Fruit fly (Drosophila melanogaster) whole organism, embryonic: ENCODE results near the gene Pcyt1.
A peak's percentile ranks its signal among the peaks of the same experiment; 100 is the strongest.

ENCODE experiments used
- ATbp ChIP-seq: fragments of 200-800 bp; sonication (Bioruptor generic); optimal IDR thresholded peaks from 2 replicates; lab custom pipeline; 2017; ENCODE audit warnings: missing biosample characterization, mild to moderate bottlenecking, missing genetic modification characterization, missing genetic modification reagents
- Adf1 ChIP-seq: fragments of 200-800 bp; sonication (Bioruptor generic); IDR thresholded peaks from 2 replicates; pipeline ENCODE4 v1.3.6; 2022; ENCODE audit warnings: missing biosample characterization, missing genetic modification characterization
- CG10147 ChIP-seq: fragments of 200-800 bp; sonication (Bioruptor generic); optimal IDR thresholded peaks from 2 replicates; lab custom pipeline; 2019; ENCODE audit warnings: missing biosample characterization, mild to moderate bottlenecking, missing genetic modification characterization, moderate library complexity
- CG1024 ChIP-seq: fragments of 200-800 bp; sonication (Bioruptor generic); IDR thresholded peaks from 2 replicates; pipeline ENCODE4 v1.3.6; 2022; ENCODE audit warnings: missing biosample characterization, missing genetic modification characterization
- CG10565 ChIP-seq: fragments of 200-800 bp; sonication (Bioruptor generic); optimal IDR thresholded peaks from 3 replicates; lab custom pipeline; 2016; ENCODE audit warnings: missing biosample characterization, mild to moderate bottlenecking, missing genetic modification characterization
- CG13624 ChIP-seq: fragments of 200-800 bp; sonication (Bioruptor generic); optimal IDR thresholded peaks from 2 replicates; lab custom pipeline; 2016; ENCODE audit warnings: missing biosample characterization, missing genetic modification characterization
- CG14667 ChIP-seq: fragments of 200-800 bp; sonication (Bioruptor generic); IDR thresholded peaks from 2 replicates; pipeline ENCODE4 v1.3.6; 2022; ENCODE audit warnings: missing biosample characterization, missing genetic modification characterization
- CG15601 ChIP-seq: fragments of 200-800 bp; sonication (Bioruptor generic); optimal IDR thresholded peaks from 3 replicates; lab custom pipeline; 2019; ENCODE audit warnings: missing biosample characterization, mild to moderate bottlenecking, missing genetic modification characterization, moderate library complexity
- CG16863 ChIP-seq: fragments of 200-800 bp; sonication (Bioruptor generic); optimal IDR thresholded peaks from 3 replicates; lab custom pipeline; 2016; ENCODE audit warnings: missing biosample characterization, missing genetic modification characterization
- CG2120 ChIP-seq: fragments of 200-800 bp; sonication (Bioruptor generic); optimal IDR thresholded peaks from 3 replicates; lab custom pipeline; 2016; ENCODE audit warnings: missing biosample characterization, missing genetic modification characterization
- CG2678 ChIP-seq: fragments of 200-800 bp; sonication (Bioruptor generic); optimal IDR thresholded peaks from 3 replicates; lab custom pipeline; 2019; ENCODE audit warnings: missing biosample characterization, mild to moderate bottlenecking, missing genetic modification characterization, moderate library complexity
- CG31441 ChIP-seq: fragments of 200-800 bp; sonication (Bioruptor generic); IDR thresholded peaks from 2 replicates; pipeline ENCODE4 v1.3.6; 2022; ENCODE audit warnings: missing biosample characterization, missing genetic modification characterization
- CG32772 ChIP-seq: fragments of 200-800 bp; sonication (Bioruptor generic); IDR thresholded peaks from 2 replicates; pipeline ENCODE4 v1.3.6; 2022; ENCODE audit warnings: missing biosample characterization, missing genetic modification characterization
- CG3407 ChIP-seq: fragments of 200-800 bp; sonication (Bioruptor generic); optimal IDR thresholded peaks from 2 replicates; lab custom pipeline; 2018; ENCODE audit warnings: missing biosample characterization, mild to moderate bottlenecking, missing genetic modification characterization
- CG3847 ChIP-seq: fragments of 200-800 bp; sonication (Bioruptor generic); IDR thresholded peaks from 2 replicates; pipeline ENCODE4 v1.3.6; 2022; ENCODE audit warnings: missing biosample characterization, missing genetic modification characterization
- CG4282 ChIP-seq: fragments of 200-800 bp; sonication (Bioruptor generic); optimal IDR thresholded peaks from 2 replicates; lab custom pipeline; 2016; ENCODE audit warnings: missing biosample characterization, missing genetic modification characterization
- CG4360 ChIP-seq: fragments of 200-800 bp; sonication (Bioruptor generic); IDR thresholded peaks from 2 replicates; pipeline ENCODE4 v1.3.6; 2022; ENCODE audit warnings: missing biosample characterization, missing genetic modification characterization
- CG6765 ChIP-seq: fragments of 200-800 bp; sonication (Bioruptor generic); optimal IDR thresholded peaks from 3 replicates; lab custom pipeline; 2017; ENCODE audit warnings: missing biosample characterization, mild to moderate bottlenecking, missing genetic modification characterization
- CG6791 ChIP-seq: fragments of 200-800 bp; sonication (Bioruptor generic); IDR thresholded peaks from 3 replicates; pipeline ENCODE4 v1.3.6; 2022; ENCODE audit warnings: missing biosample characterization, missing genetic modification characterization; ENCODE audit not compliant: partially characterized antibody
- CG9215 ChIP-seq: fragments of 200-800 bp; sonication (Bioruptor generic); IDR thresholded peaks from 2 replicates; pipeline ENCODE4 v1.3.6; 2022; ENCODE audit warnings: missing biosample characterization, missing genetic modification characterization
- CHES-1-like ChIP-seq: fragments of 200-800 bp; sonication (Bioruptor generic); optimal IDR thresholded peaks from 2 replicates; lab custom pipeline; 2016; ENCODE audit warnings: missing biosample characterization, missing genetic modification characterization
- CrebB ChIP-seq: fragments of 200-800 bp; sonication (Bioruptor generic); optimal IDR thresholded peaks from 3 replicates; lab custom pipeline; 2018; ENCODE audit warnings: missing biosample characterization, mild to moderate bottlenecking, missing genetic modification characterization
- Doc3 ChIP-seq: fragments of 200-800 bp; sonication (Bioruptor generic); IDR thresholded peaks from 3 replicates; pipeline ENCODE4 v1.3.6; 2022; ENCODE audit warnings: missing biosample characterization, missing genetic modification characterization; ENCODE audit not compliant: partially characterized antibody
- Ets65A ChIP-seq: fragments of 200-800 bp; sonication (Bioruptor generic); peaks from one replicate; lab custom pipeline; 2016; ENCODE audit warnings: missing biosample characterization, missing genetic modification characterization
- HHEX ChIP-seq: fragments of 200-800 bp; sonication (Bioruptor generic); optimal IDR thresholded peaks from 3 replicates; lab custom pipeline; 2017; ENCODE audit warnings: missing biosample characterization, mild to moderate bottlenecking, missing genetic modification characterization, missing genetic modification reagents
- HLH3B ChIP-seq: fragments of 200-800 bp; sonication (Bioruptor generic); IDR thresholded peaks from 2 replicates; pipeline ENCODE4 v1.3.6; 2022; ENCODE audit warnings: missing biosample characterization, missing genetic modification characterization
- Hr78 ChIP-seq, 2 experiments: fragments of 200-800 bp in 1 of 2; fragments of >200 bp in 1 of 2; sonication (Bioruptor generic) in 1 of 2; optimal IDR thresholded peaks; 2 replicates each; lab custom pipeline; 2017 to 2019; ENCODE audit warnings: missing biosample characterization in 2 of 2, missing genetic modification characterization in 2 of 2, mild to moderate bottlenecking in 1 of 2, moderate library complexity in 1 of 2
- MBD-R2 ChIP-seq: fragments of 200-800 bp; sonication (Bioruptor generic); IDR thresholded peaks from 2 replicates; pipeline ENCODE4 v1.3.6; 2022; ENCODE audit warnings: missing biosample characterization, missing genetic modification characterization
- MESR4 ChIP-seq: fragments of 200-800 bp; sonication (Bioruptor generic); optimal IDR thresholded peaks from 2 replicates; lab custom pipeline; 2018; ENCODE audit warnings: missing biosample characterization, mild to moderate bottlenecking, missing genetic modification characterization, moderate library complexity
- NK7.1 ChIP-seq: fragments of 200-800 bp; sonication (Bioruptor generic); optimal IDR thresholded peaks from 3 replicates; lab custom pipeline; 2016; ENCODE audit warnings: missing biosample characterization, missing genetic modification characterization
- Neu2 ChIP-seq: fragments of 200-800 bp; sonication (Bioruptor generic); optimal IDR thresholded peaks from 3 replicates; lab custom pipeline; 2016; ENCODE audit warnings: missing biosample characterization, missing genetic modification characterization, borderline replicate concordance
- Sin3A ChIP-seq: fragments of >200 bp; optimal IDR thresholded peaks from 2 replicates; lab custom pipeline; 2018
- Usf ChIP-seq: fragments of 200-800 bp; sonication (Bioruptor generic); optimal IDR thresholded peaks from 2 replicates; lab custom pipeline; 2017; ENCODE audit warnings: missing genotype, missing biosample characterization, missing genetic modification characterization
- YL-1 ChIP-seq: fragments of 200-800 bp; sonication (Bioruptor generic); optimal IDR thresholded peaks from 3 replicates; lab custom pipeline; 2017; ENCODE audit warnings: missing biosample characterization, mild to moderate bottlenecking, missing genetic modification characterization
- ab ChIP-seq: fragments of 200-800 bp; sonication (Bioruptor generic); optimal IDR thresholded peaks from 2 replicates; lab custom pipeline; 2016; ENCODE audit warnings: missing biosample characterization, missing genetic modification characterization
- az2 ChIP-seq: fragments of 200-800 bp; sonication (Bioruptor generic); optimal IDR thresholded peaks from 3 replicates; lab custom pipeline; 2016; ENCODE audit warnings: missing biosample characterization, missing genetic modification characterization
- bsh ChIP-seq, 2 experiments: fragments of 200-800 bp; sonication (Bioruptor generic); optimal IDR thresholded peaks; 2 replicates each; lab custom pipeline; 2017 to 2018; ENCODE audit warnings: mild to moderate bottlenecking in 2 of 2, missing biosample characterization in 2 of 2, missing genetic modification characterization in 2 of 2, moderate library complexity in 1 of 2
- caup ChIP-seq: fragments of 200-800 bp; sonication (Bioruptor generic); optimal IDR thresholded peaks from 3 replicates; lab custom pipeline; 2017; ENCODE audit warnings: missing biosample characterization, mild to moderate bottlenecking, missing genetic modification characterization, moderate library complexity; ENCODE audit not compliant: severe bottlenecking
- eyg ChIP-seq: fragments of 200-800 bp; sonication (Bioruptor generic); optimal IDR thresholded peaks from 3 replicates; lab custom pipeline; 2016; ENCODE audit warnings: missing biosample characterization, missing genetic modification characterization
- ken ChIP-seq: fragments of 200-800 bp; sonication (Bioruptor generic); IDR thresholded peaks from 3 replicates; pipeline ENCODE4 v1.3.6; 2022; ENCODE audit warnings: missing biosample characterization, missing genetic modification characterization
- lbe ChIP-seq: fragments of 200-800 bp; sonication (Bioruptor generic); optimal IDR thresholded peaks from 2 replicates; lab custom pipeline; 2016; ENCODE audit warnings: missing biosample characterization, mild to moderate bottlenecking, missing genetic modification characterization
- mirr ChIP-seq: fragments of 200-800 bp; sonication (Bioruptor generic); optimal IDR thresholded peaks from 3 replicates; lab custom pipeline; 2018; ENCODE audit warnings: missing biosample characterization, mild to moderate bottlenecking, missing genetic modification characterization
- nerfin-1 ChIP-seq: fragments of 200-800 bp; sonication (Bioruptor generic); optimal IDR thresholded peaks from 3 replicates; lab custom pipeline; 2019; ENCODE audit warnings: missing biosample characterization, mild to moderate bottlenecking, missing genetic modification characterization, moderate library complexity
- nerfin-2 ChIP-seq: fragments of 200-800 bp; sonication (Bioruptor generic); IDR thresholded peaks from 2 replicates; pipeline ENCODE4 v1.3.6; 2022; ENCODE audit warnings: missing biosample characterization, missing genetic modification characterization; ENCODE audit not compliant: partially characterized antibody
- onecut ChIP-seq: fragments of 200-800 bp; sonication (Bioruptor generic); IDR thresholded peaks from 2 replicates; pipeline ENCODE4 v1.3.6; 2022; ENCODE audit warnings: missing biosample characterization, missing genetic modification characterization
- psq ChIP-seq: fragments of 200-800 bp; sonication (Bioruptor generic); optimal IDR thresholded peaks from 2 replicates; lab custom pipeline; 2017; ENCODE audit warnings: missing biosample characterization, missing genetic modification characterization
- pzg ChIP-seq: fragments of 200-800 bp; sonication (Bioruptor generic); optimal IDR thresholded peaks from 3 replicates; lab custom pipeline; 2018; ENCODE audit warnings: missing biosample characterization, mild to moderate bottlenecking, missing genetic modification characterization, moderate library complexity
- slp2 ChIP-seq: fragments of 200-800 bp; sonication (Bioruptor generic); optimal IDR thresholded peaks from 2 replicates; lab custom pipeline; 2016; ENCODE audit warnings: missing biosample characterization, missing genetic modification characterization
- so ChIP-seq: fragments of 200-800 bp; sonication (Bioruptor generic); IDR thresholded peaks from 3 replicates; pipeline ENCODE4 v1.3.6; 2022; ENCODE audit warnings: missing biosample characterization, missing genetic modification characterization
- unc-4 ChIP-seq: fragments of 200-800 bp; sonication (Bioruptor generic); IDR thresholded peaks from 2 replicates; pipeline ENCODE4 v1.3.6; 2022; ENCODE audit warnings: missing biosample characterization, missing genetic modification characterization; ENCODE audit not compliant: partially characterized antibody
- vvl ChIP-seq: fragments of 200-800 bp; sonication (Bioruptor generic); IDR thresholded peaks from 2 replicates; pipeline ENCODE4 v1.3.6; 2022; ENCODE audit warnings: missing biosample characterization, missing genetic modification characterization

Pcyt1 gene

DNA sequence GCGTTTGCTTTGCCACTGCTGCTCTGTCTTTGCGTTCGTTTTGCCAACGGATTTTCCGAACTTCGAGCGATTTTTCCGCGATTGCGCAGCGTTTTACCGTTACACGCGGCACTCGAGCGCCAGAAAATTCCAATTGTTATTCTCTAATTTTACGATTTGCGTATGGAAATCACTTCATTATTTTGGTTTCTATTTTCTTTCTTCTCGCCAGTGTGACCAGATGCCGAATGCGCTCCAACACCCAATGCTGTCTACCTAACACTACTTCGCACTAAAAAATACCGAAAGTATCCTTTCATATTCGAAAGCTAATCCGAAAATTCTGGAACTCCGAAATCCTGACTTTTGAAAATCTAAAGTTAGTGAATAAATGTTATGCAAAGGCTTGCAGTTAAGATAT, 49.5 kb upstream of the Pcyt1 start, which contains the start of gene CG12084 (continued):
- TF ChIP-seq Hr78 (GFP tag; optimal IDR thresholded peaks at IDR 0.05; lab: Kevin White, UChicago) (no peak), CG6765 (GFP tag; lab: Kevin White, UChicago) (no peak), CG4282 (no peak), vvl (GFP tag; lab: Robert Waterston, UW) (0 out of 2 replicates have a peak, but pooled peaks have one; percentile 10), CG16863 (GFP tag; lab: Kevin White, UChicago) (no peak), pzg (peak; percentile 68), unc-4 (GFP tag; lab: Robert Waterston, UW) (0 out of 2 replicates have a peak, but pooled peaks have one; percentile 29), onecut (GFP tag; lab: Robert Waterston, UW) (no peak), bsh (GFP tag; optimal IDR thresholded peaks at IDR 0.05; lab: Kevin White, UChicago) (no peak), CG15601 (tag; lab: Kevin White, UChicago) (no peak), CG2120 (GFP tag; lab: Kevin White, UChicago) (no peak), CG13624 (GFP tag; lab: Kevin White, UChicago) (no peak), CG10147 (no peak), YL-1 (GFP tag; lab: Kevin White, UChicago) (peak; percentile 86), CG6791 (GFP tag; lab: Robert Waterston, UW) (no peak), mirr (GFP tag; lab: Kevin White, UChicago) (no peak), ab (GFP tag; lab: Kevin White, UChicago) (no peak), CHES-1-like (GFP tag; lab: Kevin White, UChicago) (peak; percentile 41), nerfin-1 (tag; lab: Kevin White, UChicago) (no peak), CG9215 (no peak), ATbp (peak; percentile 83), MBD-R2 (GFP tag; lab: Robert Waterston, UW) (peak; percentile 33; the same call in 1 of the 2 replicates), az2 (GFP tag; lab: Kevin White, UChicago) (no peak), CG32772 (GFP tag; lab: Robert Waterston, UW) (no peak), ken (GFP tag; lab: Robert Waterston, UW) (no peak), CG3407 (GFP tag; lab: Kevin White, UChicago) (no peak), CG4360 (no peak), CG2678 (tag; lab: Kevin White, UChicago) (no peak), CG3847 (GFP tag; lab: Robert Waterston, UW) (no peak), lbe (GFP tag; lab: Kevin White, UChicago) (no peak), CG1024 (GFP tag; lab: Robert Waterston, UW) (no peak), Ets65A (no peak), CG14667 (no peak), Sin3A (lab: Kevin White, UChicago) (peak; percentile 64), HLH3B (GFP tag; lab: Robert Waterston, UW) (no peak), so (GFP tag; lab: Robert Waterston, UW) (no peak), Usf (GFP tag; lab: Kevin White, UChicago) (no peak), HHEX (GFP tag; lab: Kevin White, UChicago) (no peak), eyg (GFP tag; lab: Kevin White, UChicago) (no peak), nerfin-2 (no peak), Adf1 (GFP tag; lab: Robert Waterston, UW) (no peak), Doc3 (GFP tag; lab: Robert Waterston, UW) (0 out of 3 replicates have a peak, but pooled peaks have one; percentile 13), NK7.1 (GFP tag; lab: Kevin White, UChicago) (no peak), CG31441 (GFP tag; lab: Robert Waterston, UW) (no peak), psq (GFP tag; lab: Kevin White, UChicago) (no peak), MESR4 (GFP tag; lab: Kevin White, UChicago) (peak; percentile 85), CG10565 (no peak), CrebB (tag; lab: Kevin White, UChicago) (no peak), Neu2 (GFP tag; lab: Kevin White, UChicago) (no peak), slp2 (GFP tag; lab: Kevin White, UChicago) (no peak), caup (GFP tag; lab: Kevin White, UChicago) (no peak)
